Worm (Caenorhabditis elegans) whole organism, young adult: ENCODE data around the gene elks-1.
"Not testable (repeated sequence)": the region's sequence is repeated elsewhere in the genome, so short reads cannot be mapped to it uniquely, and the experiment has no call there.

Source experiments
- C17E4.6 ChIP-seq: fragments of 200-800 bp; sonication (Bioruptor generic); IDR thresholded peaks from 2 replicates; pipeline ENCODE4 v1.3.6; 2022; ENCODE audit warnings: missing genetic modification reagents, missing genetic modification characterization, missing compliant biosample characterization
- F39B2.1 ChIP-seq: fragments of 200-800 bp; sonication (Bioruptor generic); IDR thresholded peaks from 2 replicates; pipeline ENCODE4 v1.3.6; 2022; ENCODE audit warnings: missing genetic modification reagents, missing genetic modification characterization, missing compliant biosample characterization
- F57C9.4 ChIP-seq: sonication (generic microtip); optimal IDR thresholded peaks from 2 replicates; lab custom pipeline; 2017; ENCODE audit warnings: mild to moderate bottlenecking, missing genetic modification characterization, missing compliant biosample characterization
- K11D2.4 ChIP-seq: fragments of 200-800 bp; sonication (Bioruptor generic); IDR thresholded peaks from 2 replicates; pipeline ENCODE4 v1.3.6; 2022; ENCODE audit warnings: missing genetic modification reagents, missing genetic modification characterization, missing compliant biosample characterization
- Y53G8AR.9 ChIP-seq: fragments of 200-800 bp; sonication (Bioruptor generic); conservative IDR thresholded peaks from 2 replicates; pipeline ENCODE4 v1.3.6; 2022; ENCODE audit warnings: missing genetic modification reagents, missing genetic modification characterization, missing compliant biosample characterization
- Y95B8A.8 ChIP-seq: fragments of 200-800 bp; sonication (Bioruptor generic); IDR thresholded peaks from 2 replicates; pipeline ENCODE4 v1.3.6; 2022; ENCODE audit warnings: missing genetic modification reagents, missing genetic modification characterization, missing compliant biosample characterization
- athp-1 ChIP-seq: sonication (generic microtip); optimal IDR thresholded peaks from 2 replicates; lab custom pipeline; 2017; ENCODE audit warnings: mild to moderate bottlenecking, missing genetic modification characterization, missing compliant biosample characterization
- attf-6 ChIP-seq: fragments of 200-800 bp; sonication (Bioruptor generic); IDR thresholded peaks from 2 replicates; pipeline ENCODE4 v1.3.6; 2022; ENCODE audit warnings: missing genetic modification reagents, missing genetic modification characterization, missing compliant biosample characterization
- bed-1 ChIP-seq: fragments of 200-800 bp; sonication (Bioruptor generic); IDR thresholded peaks from 2 replicates; pipeline ENCODE4 v1.3.6; 2022; ENCODE audit warnings: missing genetic modification reagents, missing genetic modification characterization, missing compliant biosample characterization
- cebp-2 ChIP-seq: fragments of 200-800 bp; sonication (Bioruptor generic); IDR thresholded peaks from 2 replicates; pipeline ENCODE4 v1.3.6; 2022; ENCODE audit warnings: missing genetic modification characterization, missing compliant biosample characterization
- ceh-100 ChIP-seq: fragments of 200-800 bp; sonication (Bioruptor generic); IDR thresholded peaks from 2 replicates; pipeline ENCODE4 v1.3.6; 2022; ENCODE audit warnings: missing genetic modification reagents, missing genetic modification characterization, missing compliant biosample characterization
- ceh-27 ChIP-seq: fragments of 200-800 bp; sonication (Bioruptor generic); optimal IDR thresholded peaks from 2 replicates; lab custom pipeline; 2018; ENCODE audit warnings: mild to moderate bottlenecking, missing genetic modification characterization, moderate library complexity, missing compliant biosample characterization
- dox-1 ChIP-seq: fragments of 200-800 bp; sonication (Bioruptor generic); IDR thresholded peaks from 2 replicates; pipeline ENCODE4 v1.3.6; 2022; ENCODE audit warnings: missing genetic modification reagents, missing genetic modification characterization, missing compliant biosample characterization
- egl-18 ChIP-seq: fragments of 200-800 bp; sonication (Bioruptor generic); IDR thresholded peaks from 2 replicates; pipeline ENCODE4 v1.3.6; 2022; ENCODE audit warnings: missing genetic modification reagents, missing genetic modification characterization, missing compliant biosample characterization
- egrh-3 ChIP-seq: fragments of 200-800 bp; sonication (Bioruptor generic); IDR thresholded peaks from 2 replicates; pipeline ENCODE4 v1.3.6; 2022; ENCODE audit warnings: missing genetic modification reagents, missing genetic modification characterization, missing compliant biosample characterization
- ekl-4 ChIP-seq: fragments of 200-800 bp; sonication (Bioruptor generic); IDR thresholded peaks from 2 replicates; pipeline ENCODE4 v1.3.6; 2022; ENCODE audit warnings: missing genetic modification reagents, missing genetic modification characterization, missing compliant biosample characterization
- gei-17 ChIP-seq: fragments of 200-800 bp; sonication (Bioruptor generic); optimal IDR thresholded peaks from 2 replicates; lab custom pipeline; 2018; ENCODE audit warnings: mild to moderate bottlenecking, missing genetic modification characterization, missing compliant biosample characterization
- him-1 ChIP-seq: sonication (generic microtip); optimal IDR thresholded peaks from 2 replicates; lab custom pipeline; 2016; ENCODE audit warnings: missing genotype, missing genetic modification reagents, missing genetic modification characterization, missing compliant biosample characterization
- hmg-1.2 ChIP-seq: fragments of 200-800 bp; sonication (Bioruptor generic); IDR thresholded peaks from 2 replicates; pipeline ENCODE4 v1.3.6; 2022; ENCODE audit warnings: missing genetic modification reagents, missing genetic modification characterization, missing compliant biosample characterization
- hrde-1 ChIP-seq: sonication (generic microtip); optimal IDR thresholded peaks from 2 replicates; lab custom pipeline; 2016; ENCODE audit warnings: missing genetic modification characterization, mild to moderate bottlenecking, missing compliant biosample characterization, moderate library complexity, missing genotype, missing genetic modification reagents, borderline replicate concordance
- let-526 ChIP-seq: fragments of 200-800 bp; sonication (Bioruptor generic); IDR thresholded peaks from 2 replicates; pipeline ENCODE4 v1.3.6; 2022; ENCODE audit warnings: missing genetic modification reagents, missing genetic modification characterization, missing compliant biosample characterization
- let-607 ChIP-seq, 2 experiments: fragments of 200-800 bp in 1 of 2; sonication (Bioruptor generic) in 1 of 2; sonication (generic microtip) in 1 of 2; optimal IDR thresholded peaks; 2 replicates each; lab custom pipeline; 2016 to 2018; ENCODE audit warnings: mild to moderate bottlenecking in 2 of 2, missing compliant biosample characterization in 2 of 2, missing genetic modification characterization in 2 of 2, moderate library complexity in 2 of 2, missing genotype in 1 of 2
- lin-40 ChIP-seq: sonication (generic microtip); optimal IDR thresholded peaks from 2 replicates; lab custom pipeline; 2016; ENCODE audit warnings: missing genetic modification characterization, mild to moderate bottlenecking, missing compliant biosample characterization, missing genotype, missing genetic modification reagents
- lir-1 ChIP-seq: fragments of 200-800 bp; sonication (Bioruptor generic); conservative IDR thresholded peaks from 2 replicates; pipeline ENCODE4 v1.3.6; 2022; ENCODE audit warnings: missing genetic modification reagents, missing genetic modification characterization, missing compliant biosample characterization
- lsl-1 ChIP-seq: fragments of 200-800 bp; sonication (Bioruptor generic); optimal IDR thresholded peaks from 2 replicates; lab custom pipeline; 2018; ENCODE audit warnings: mild to moderate bottlenecking, missing genetic modification characterization, moderate library complexity, missing compliant biosample characterization
- madf-8 ChIP-seq: fragments of 200-800 bp; sonication (Bioruptor generic); conservative IDR thresholded peaks from 2 replicates; pipeline ENCODE4 v1.3.6; 2022; ENCODE audit warnings: missing genetic modification reagents, missing genetic modification characterization, missing compliant biosample characterization
- nfya-1 ChIP-seq: sonication (generic microtip); optimal IDR thresholded peaks from 2 replicates; lab custom pipeline; 2017; ENCODE audit warnings: antibody characterized with exemption, missing compliant biosample characterization, missing genetic modification characterization, borderline replicate concordance; ENCODE audit not compliant: insufficient read depth
- nfya-2 ChIP-seq: fragments of 200-800 bp; sonication (Bioruptor generic); IDR thresholded peaks from 2 replicates; pipeline ENCODE4 v1.3.6; 2022; ENCODE audit warnings: missing genetic modification reagents, missing genetic modification characterization, missing compliant biosample characterization
- nfyb-1 ChIP-seq: fragments of 200-800 bp; sonication (Bioruptor generic); IDR thresholded peaks from 2 replicates; pipeline ENCODE4 v1.3.6; 2022; ENCODE audit warnings: missing genetic modification reagents, missing genetic modification characterization, missing compliant biosample characterization
- nhr-120 ChIP-seq: fragments of 200-800 bp; sonication (Bioruptor generic); IDR thresholded peaks from 2 replicates; pipeline ENCODE4 v1.3.6; 2022; ENCODE audit warnings: missing genetic modification characterization, missing compliant biosample characterization
- nhr-80 ChIP-seq: sonication (generic microtip); optimal IDR thresholded peaks from 2 replicates; lab custom pipeline; 2016; ENCODE audit warnings: missing genetic modification characterization, missing compliant biosample characterization
- pbrm-1 ChIP-seq: fragments of 200-800 bp; sonication (Bioruptor generic); IDR thresholded peaks from 2 replicates; pipeline ENCODE4 v1.3.6; 2022; ENCODE audit warnings: missing genetic modification reagents, missing genetic modification characterization, missing compliant biosample characterization
- rcor-1 ChIP-seq: fragments of 200-800 bp; sonication (Bioruptor generic); IDR thresholded peaks from 2 replicates; pipeline ENCODE4 v1.3.6; 2022; ENCODE audit warnings: missing genetic modification reagents, missing genetic modification characterization, missing compliant biosample characterization
- sdz-38 ChIP-seq: sonication (generic microtip); optimal IDR thresholded peaks from 2 replicates; lab custom pipeline; 2016; ENCODE audit warnings: missing genotype, missing genetic modification characterization, missing compliant biosample characterization
- snpc-4 ChIP-seq, 5 experiments: fragments of 150-350 bp in 1 of 5; sonication (generic microtip) in 4 of 5; optimal IDR thresholded peaks; 2 replicates each; lab custom pipeline; 2014 to 2018; ENCODE audit warnings: missing genetic modification characterization in 5 of 5, missing biosample characterization in 3 of 5, antibody characterized with exemption in 2 of 5, mild to moderate bottlenecking in 2 of 5, missing compliant biosample characterization in 2 of 5, missing genotype in 2 of 5, moderate library complexity in 2 of 5, missing genetic modification reagents in 1 of 5
- somi-1 ChIP-seq: fragments of 200-800 bp; sonication (Bioruptor generic); optimal IDR thresholded peaks from 2 replicates; lab custom pipeline; 2018; ENCODE audit warnings: mild to moderate bottlenecking, missing genetic modification characterization, missing compliant biosample characterization
- unc-130 ChIP-seq: sonication (generic microtip); optimal IDR thresholded peaks from 2 replicates; lab custom pipeline; 2016; ENCODE audit warnings: missing genetic modification reagents, missing genetic modification characterization, missing compliant biosample characterization
- ztf-3 ChIP-seq: fragments of 200-800 bp; sonication (Bioruptor generic); optimal IDR thresholded peaks from 2 replicates; lab custom pipeline; 2018; ENCODE audit warnings: mild to moderate bottlenecking, missing genetic modification characterization, missing compliant biosample characterization
- ztf-6 ChIP-seq: fragments of 200-800 bp; sonication (Bioruptor generic); IDR thresholded peaks from 2 replicates; pipeline ENCODE4 v1.3.6; 2022; ENCODE audit warnings: missing genetic modification reagents, missing genetic modification characterization, missing compliant biosample characterization

The elks-1 gene

ce11 chrIV:3336585-3336984, 13.2 kb downstream of the elks-1 start, which contains the start of gene F42A6.6 (continued):
- TF ChIP-seq nfya-2 (GFP tag; lab: Robert Waterston, UW) (no peak; the same call in 1 of the 2 replicates), sdz-38 (tag; lab: Kevin White, UChicago) (no peak), nfya-1 (no peak), ztf-3 (no peak), lsl-1 (GFP tag; lab: Kevin White, UChicago) (peak; percentile 43), athp-1 (peak; percentile 85), nhr-120 (GFP tag; lab: Robert Waterston, UW) (0 out of 2 replicates have a peak, but pooled peaks have one; percentile 79), ceh-100 (GFP tag; lab: Robert Waterston, UW) (peak; percentile 72), F57C9.4 (tag; lab: Kevin White, UChicago) (peak; percentile 66)

- TF ChIP-seq madf-8; F39B2.1; snpc-4 (GFP tag; optimal IDR thresholded peaks at IDR 0.05; lab: Kevin White, UChicago); snpc-4 (tag; optimal IDR thresholded peaks at IDR 0.05; lab: Kevin White, UChicago): not testable (repeated sequence)
Observed at ce11 chrIV:3331758-3332157, 18.1 kb downstream of the elks-1 start, which contains the start of gene F42A6.5. F42A6.5 (minus strand) TSS chrIV:3331858.

ce11 chrIV:3320778-3321177, 29.0 kb downstream of the elks-1 start:
- peak; percentile 81 for TF ChIP-seq egrh-3 (GFP tag; lab: Robert Waterston, UW)

ce11 chrIV:3314099-3314498, 35.7 kb downstream of the elks-1 start:
- TF ChIP-seq hmg-1.2 (GFP tag; lab: Robert Waterston, UW) = peak; percentile 45; the same call in 1 of the 2 replicates

ce11 chrIV:3313311-3313710, 36.5 kb downstream of the elks-1 start:
- TF ChIP-seq F57C9.4 (tag; lab: Kevin White, UChicago) (peak; percentile 89), pbrm-1 (GFP tag; lab: Robert Waterston, UW) (peak; percentile 98), rcor-1 (GFP tag; lab: Robert Waterston, UW) (peak; percentile 97), F39B2.1 (peak; percentile 83; the same call in 1 of the 2 replicates), madf-8 (peak; percentile 93), Y53G8AR.9 (peak; percentile 99), ceh-100 (GFP tag; lab: Robert Waterston, UW) (peak; percentile 91), hrde-1 (tag; lab: Kevin White, UChicago) (peak; percentile 9), let-607 (tag; optimal IDR thresholded peaks at IDR 0.05; lab: Kevin White, UChicago) (peak; percentile 83 to 93), unc-130 (GFP tag; lab: Kevin White, UChicago) (peak; percentile 71), egl-18 (peak; percentile 95), K11D2.4 (GFP tag; lab: Robert Waterston, UW) (peak; percentile 97), Y95B8A.8 (GFP tag; lab: Robert Waterston, UW) (peak; percentile 98), gei-17 (peak; percentile 51), cebp-2 (GFP tag; lab: Robert Waterston, UW) (peak; percentile 95; the same call in 1 of the 2 replicates), ztf-6 (GFP tag; lab: Robert Waterston, UW) (peak; percentile 79; the same call in 1 of the 2 replicates), him-1 (tag; lab: Kevin White, UChicago) (peak; percentile 45), lsl-1 (GFP tag; lab: Kevin White, UChicago) (peak; percentile 85), let-526 (GFP tag; lab: Robert Waterston, UW) (peak; percentile 84; the same call in 1 of the 2 replicates), nfyb-1 (GFP tag; lab: Robert Waterston, UW) (peak; percentile 98), ekl-4 (GFP tag; lab: Robert Waterston, UW) (peak; percentile 98), bed-1 (GFP tag; lab: Robert Waterston, UW) (0 out of 2 replicates have a peak, but pooled peaks have one; percentile 41), attf-6 (GFP tag; lab: Robert Waterston, UW) (peak; percentile 85), ceh-27 (peak; percentile 54), nhr-80 (tag; lab: Kevin White, UChicago) (peak; percentile 37), egrh-3 (GFP tag; lab: Robert Waterston, UW) (peak; percentile 72), somi-1 (GFP tag; lab: Kevin White, UChicago) (peak; percentile 64), lin-40 (tag; lab: Kevin White, UChicago) (peak; percentile 79), C17E4.6 (GFP tag; lab: Robert Waterston, UW) (peak; percentile 94), lir-1 (GFP tag; lab: Robert Waterston, UW) (peak; percentile 93), dox-1 (peak; percentile 100)
